Worm (Caenorhabditis elegans) whole organism, L3 larva: ENCODE data around the gene pcp-3.

Experiments used
- egl-5 ChIP-seq: fragments of 150-350 bp; optimal IDR thresholded peaks from 2 replicates; lab custom pipeline; 2017; ENCODE audit warnings: missing biosample characterization, missing genetic modification reagents, missing genetic modification characterization, inconsistent platforms
- fkh-10 ChIP-seq: sonication (generic microtip); optimal IDR thresholded peaks from 2 replicates; lab custom pipeline; 2017; ENCODE audit warnings: missing biosample characterization, missing genetic modification reagents, missing genetic modification characterization
- lin-15B ChIP-seq: fragments of 150-350 bp; optimal IDR thresholded peaks from 2 replicates; lab custom pipeline; 2014; ENCODE audit warnings: missing biosample characterization, missing genetic modification characterization
- lin-39 ChIP-seq: fragments of 150-350 bp; optimal IDR thresholded peaks from 2 replicates; lab custom pipeline; 2018; ENCODE audit warnings: missing biosample characterization, missing genetic modification reagents, missing genetic modification characterization
- mdl-1 ChIP-seq: fragments of 150-350 bp; optimal IDR thresholded peaks from 2 replicates; lab custom pipeline; 2014; ENCODE audit warnings: missing biosample characterization, missing genetic modification characterization
- mml-1 ChIP-seq: fragments of 150-350 bp; sonication (generic microtip); optimal IDR thresholded peaks from 3 replicates; lab custom pipeline; 2014; ENCODE audit warnings: missing biosample characterization, missing genetic modification characterization
- nfya-1 ChIP-seq: sonication (generic microtip); optimal IDR thresholded peaks from 2 replicates; lab custom pipeline; 2017; ENCODE audit warnings: missing genetic modification characterization, mild to moderate bottlenecking, missing compliant biosample characterization, antibody characterized with exemption, moderate library complexity; ENCODE audit not compliant: insufficient read depth
- nhr-237 ChIP-seq: fragments of 150-350 bp; optimal IDR thresholded peaks from 2 replicates; lab custom pipeline; 2014; ENCODE audit warnings: missing biosample characterization, missing genetic modification characterization
- pha-4 ChIP-seq: fragments of 150-350 bp; optimal IDR thresholded peaks from 2 replicates; lab custom pipeline; 2014; ENCODE audit warnings: missing biosample characterization, missing genetic modification reagents, missing genetic modification characterization
- pqm-1 ChIP-seq: fragments of 150-350 bp; optimal IDR thresholded peaks from 2 replicates; lab custom pipeline; 2017; ENCODE audit warnings: missing biosample characterization, missing genetic modification characterization, inconsistent platforms
- snpc-4 ChIP-seq: fragments of 150-350 bp; optimal IDR thresholded peaks from 2 replicates; lab custom pipeline; 2014; ENCODE audit warnings: missing biosample characterization, missing genetic modification characterization
- zag-1 ChIP-seq: fragments of 150-350 bp; optimal IDR thresholded peaks from 2 replicates; lab custom pipeline; 2014; ENCODE audit warnings: missing biosample characterization, missing genetic modification characterization

DNA sequence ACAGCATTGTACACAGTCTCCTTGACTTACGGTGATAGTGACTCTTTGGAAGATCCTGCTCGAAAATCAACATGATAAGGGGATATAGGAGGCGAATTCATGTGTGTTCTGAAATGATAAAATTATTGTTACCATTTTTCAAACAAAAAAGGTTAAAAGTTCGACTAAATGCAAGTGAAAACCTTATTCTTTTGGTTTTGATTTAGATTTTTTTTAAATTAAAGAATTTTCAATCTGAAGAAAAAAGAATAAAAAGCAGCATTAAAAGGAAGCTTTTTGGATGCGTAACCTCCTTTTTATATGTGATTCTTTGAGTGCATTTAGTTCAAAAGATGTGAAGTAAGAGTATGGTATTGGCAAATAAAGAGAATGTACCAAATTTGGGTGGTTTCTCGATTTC is 23.4 kb downstream of the pcp-3 start, which contains the start of gene delm-1:
- TF ChIP-seq egl-5 (tag; lab: Kevin White, UChicago): no peak
- TF ChIP-seq nhr-237 (tag; lab: Kevin White, UChicago): no peak
- TF ChIP-seq snpc-4 (tag; lab: Kevin White, UChicago): no peak
- TF ChIP-seq mml-1 (tag; lab: Kevin White, UChicago): no peak
- no peak for TF ChIP-seq zag-1
- no peak for TF ChIP-seq lin-15B (tag; lab: Kevin White, UChicago)
- TF ChIP-seq nfya-1 (tag; lab: Kevin White, UChicago): no peak
- TF ChIP-seq mdl-1 (tag; lab: Kevin White, UChicago): no peak
- TF ChIP-seq pqm-1 (tag; lab: Kevin White, UChicago): no peak
- no peak for TF ChIP-seq pha-4
- TF ChIP-seq lin-39 (tag; lab: Kevin White, UChicago): no peak
- TF ChIP-seq fkh-10 (GFP tag; lab: Kevin White, UChicago): no peak
